Fruit fly (Drosophila melanogaster): ENCODE results near the gene Fit2.
A peak's percentile ranks its signal among the peaks of the same experiment; 100 is the strongest.

Gene Fit2

dm6 chr3L:16989169-16989568 lies 35.0 kb upstream of the Fit2 start:
- TF ChIP-seq Rel (GFP tag; optimal IDR thresholded peaks at IDR 0.05) (no peak), Rel (tag; optimal IDR thresholded peaks at IDR 0.05) (peak; percentile 21), CG32264 (GFP tag; optimal IDR thresholded peaks at IDR 0.05) (peak; percentile 29), rgr (GFP tag; optimal IDR thresholded peaks at IDR 0.05) (peak; percentile 76), foxo (GFP tag; optimal IDR thresholded peaks at IDR 0.05) (peak in 1 of 2 experiments; percentile 80), woc (GFP tag; optimal IDR thresholded peaks at IDR 0.05) (peak; percentile 73), h (GFP tag; optimal IDR thresholded peaks at IDR 0.05) (peak; percentile 82), Hr83 (GFP tag; optimal IDR thresholded peaks at IDR 0.05; ENCODE audit: poor library complexity, severe bottlenecking) (no peak), CrebA (GFP tag; optimal IDR thresholded peaks at IDR 0.05; ENCODE audit: borderline replicate concordance) (no peak), HLH106 (tag; optimal IDR thresholded peaks at IDR 0.05) (peak; percentile 85), dmrt93B (GFP tag; optimal IDR thresholded peaks at IDR 0.05) (no peak), pan (optimal IDR thresholded peaks at IDR 0.05) (no peak), psq (GFP tag; optimal IDR thresholded peaks at IDR 0.05) (peak; percentile 81), fru (GFP tag; optimal IDR thresholded peaks at IDR 0.05) (peak; percentile 84), Myc (optimal IDR thresholded peaks at IDR 0.05) (no peak), br (GFP tag; optimal IDR thresholded peaks at IDR 0.05) (peak; percentile 81), CG9705 (GFP tag; optimal IDR thresholded peaks at IDR 0.05) (peak; percentile 47), sv (GFP tag; optimal IDR thresholded peaks at IDR 0.05) (no peak), OdsH (GFP tag; optimal IDR thresholded peaks at IDR 0.05) (peak; percentile 84), tai (GFP tag; optimal IDR thresholded peaks at IDR 0.05) (no peak), ey (GFP tag; optimal IDR thresholded peaks at IDR 0.05) (peak; percentile 67), Sp1 (GFP tag; optimal IDR thresholded peaks at IDR 0.05) (peak; percentile 91)

DNA sequence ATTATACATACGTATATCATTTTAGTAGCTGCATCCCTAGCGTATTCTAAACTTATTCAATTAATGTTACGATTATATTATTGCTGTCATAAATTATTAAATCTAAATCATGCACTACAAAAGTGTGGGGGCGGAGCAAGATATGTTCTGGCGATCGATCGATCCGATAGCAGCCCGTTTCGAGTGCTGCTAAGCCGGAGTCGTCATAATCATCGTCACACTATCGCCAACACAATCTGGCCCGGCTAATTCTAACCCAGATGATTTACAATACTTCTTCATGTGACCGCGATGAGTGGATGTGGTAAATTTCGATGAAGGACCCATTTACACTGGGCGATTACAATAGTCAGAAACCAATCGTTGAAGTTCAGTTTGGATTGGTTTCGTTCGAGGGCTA lies 29.3 kb upstream of the Fit2 start:
- TF ChIP-seq CG32264 (GFP tag; optimal IDR thresholded peaks at IDR 0.05) (no peak), usp (GFP tag; optimal IDR thresholded peaks at IDR 0.05) (no peak), OdsH (GFP tag; optimal IDR thresholded peaks at IDR 0.05) (no peak), foxo (GFP tag; optimal IDR thresholded peaks at IDR 0.05) (no peak), jim (GFP tag; optimal IDR thresholded peaks at IDR 0.05) (no peak), brk (GFP tag; optimal IDR thresholded peaks at IDR 0.05) (no peak), Hr78 (GFP tag; optimal IDR thresholded peaks at IDR 0.05) (no peak), dl (GFP tag; optimal IDR thresholded peaks at IDR 0.05; ENCODE audit: insufficient read depth in 1 of 2, partially characterized antibody in 2 of 2) (no peak)

DNA sequence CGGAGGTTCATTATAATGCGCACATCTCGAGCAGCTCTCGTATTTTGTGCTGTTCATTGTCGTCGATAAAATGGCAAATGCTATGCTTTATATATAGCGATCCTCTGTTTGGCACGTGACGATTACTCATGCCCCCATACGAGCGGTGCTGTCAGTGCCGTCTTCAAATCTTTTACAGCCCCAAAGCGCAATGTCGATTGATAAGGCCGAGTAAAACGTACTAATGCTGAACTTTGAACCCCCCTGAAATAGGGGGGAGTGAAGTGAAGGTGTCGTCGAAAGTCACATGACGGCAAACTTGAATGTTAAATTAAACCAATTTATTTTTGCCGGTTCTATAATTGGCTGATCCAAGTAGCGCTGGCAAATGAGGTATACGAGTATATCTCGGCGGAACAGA lies 23.8 kb upstream of the Fit2 start:
- TF ChIP-seq CG32264 (GFP tag; optimal IDR thresholded peaks at IDR 0.05) = no peak
- no peak for TF ChIP-seq Rel (GFP tag; optimal IDR thresholded peaks at IDR 0.05)
- peak; percentile 43 for TF ChIP-seq Rel (tag; optimal IDR thresholded peaks at IDR 0.05)

dm6 chr3L:17001055-17001454 lies 23.1 kb upstream of the Fit2 start:
- TF ChIP-seq pan (optimal IDR thresholded peaks at IDR 0.05) = no peak
- no peak for TF ChIP-seq Rel (GFP tag; optimal IDR thresholded peaks at IDR 0.05)
- TF ChIP-seq Rel (tag; optimal IDR thresholded peaks at IDR 0.05) = peak; percentile 0

dm6 chr3L:17002140-17002849 lies 21.8 kb upstream of the Fit2 start:
- TF ChIP-seq brk (GFP tag; optimal IDR thresholded peaks at IDR 0.05) (no peak), Abd-B (GFP tag; optimal IDR thresholded peaks at IDR 0.05) (no peak), dsf (GFP tag; optimal IDR thresholded peaks at IDR 0.05; ENCODE audit: borderline replicate concordance) (no peak), foxo (GFP tag; optimal IDR thresholded peaks at IDR 0.05) (no peak), Rel (GFP tag; optimal IDR thresholded peaks at IDR 0.05) (peak; percentile 53), Rel (tag; optimal IDR thresholded peaks at IDR 0.05) (peak; percentile 85), OdsH (GFP tag; optimal IDR thresholded peaks at IDR 0.05) (peak; percentile 10), Hr83 (GFP tag; optimal IDR thresholded peaks at IDR 0.05; ENCODE audit: poor library complexity, severe bottlenecking) (peak; percentile 69)
